Fruit fly (Drosophila melanogaster) whole organism, embryonic: Measurements from ENCODE around the gene CG45218.
A peak's percentile ranks its signal among the peaks of the same experiment; 100 is the strongest.

Experiments used
- Aef1 ChIP-seq: fragments of 200-800 bp; sonication (Bioruptor generic); IDR thresholded peaks from 3 replicates; pipeline ENCODE4 v1.3.6; 2022; ENCODE audit warnings: missing biosample characterization, missing genetic modification characterization
- CG10979 ChIP-seq: fragments of 200-800 bp; sonication (Bioruptor generic); optimal IDR thresholded peaks from 2 replicates; lab custom pipeline; 2018; ENCODE audit warnings: missing biosample characterization, mild to moderate bottlenecking, missing genetic modification characterization, moderate library complexity
- CG11398 ChIP-seq: fragments of 200-800 bp; sonication (Bioruptor generic); optimal IDR thresholded peaks from 2 replicates; lab custom pipeline; 2016; ENCODE audit warnings: missing biosample characterization, missing genetic modification characterization
- CG11504 ChIP-seq: fragments of 200-800 bp; sonication (Bioruptor generic); optimal IDR thresholded peaks from 3 replicates; lab custom pipeline; 2019; ENCODE audit warnings: missing biosample characterization, mild to moderate bottlenecking, missing genetic modification characterization, moderate library complexity
- CG11695 ChIP-seq: fragments of 200-800 bp; sonication (Bioruptor generic); IDR thresholded peaks from 3 replicates; pipeline ENCODE4 v1.3.6; 2022; ENCODE audit warnings: missing biosample characterization, missing genetic modification characterization
- CG14667 ChIP-seq: fragments of 200-800 bp; sonication (Bioruptor generic); IDR thresholded peaks from 2 replicates; pipeline ENCODE4 v1.3.6; 2022; ENCODE audit warnings: missing biosample characterization, missing genetic modification characterization
- CG18262 ChIP-seq: fragments of 200-800 bp; optimal IDR thresholded peaks from 3 replicates; lab custom pipeline; 2019; ENCODE audit warnings: missing biosample characterization, mild to moderate bottlenecking, missing genetic modification characterization, moderate library complexity
- CG2202 ChIP-seq: fragments of 200-800 bp; sonication (Bioruptor generic); optimal IDR thresholded peaks from 2 replicates; lab custom pipeline; 2018; ENCODE audit warnings: missing biosample characterization, mild to moderate bottlenecking, missing genetic modification characterization
- CG2875 ChIP-seq: fragments of 200-800 bp; sonication (Bioruptor generic); optimal IDR thresholded peaks from 2 replicates; lab custom pipeline; 2017; ENCODE audit warnings: missing biosample characterization, mild to moderate bottlenecking, missing genetic modification characterization, missing genetic modification reagents
- CG30403 ChIP-seq: fragments of 200-800 bp; sonication (Bioruptor generic); optimal IDR thresholded peaks from 3 replicates; lab custom pipeline; 2016; ENCODE audit warnings: missing biosample characterization, missing genetic modification characterization
- CG3163 ChIP-seq: fragments of 200-800 bp; sonication (Bioruptor generic); optimal IDR thresholded peaks from 3 replicates; lab custom pipeline; 2016; ENCODE audit warnings: missing biosample characterization, missing genetic modification characterization
- CG32772 ChIP-seq: fragments of 200-800 bp; sonication (Bioruptor generic); IDR thresholded peaks from 2 replicates; pipeline ENCODE4 v1.3.6; 2022; ENCODE audit warnings: missing biosample characterization, missing genetic modification characterization
- CG4282 ChIP-seq: fragments of 200-800 bp; sonication (Bioruptor generic); optimal IDR thresholded peaks from 2 replicates; lab custom pipeline; 2016; ENCODE audit warnings: missing biosample characterization, missing genetic modification characterization
- CG5245 ChIP-seq: fragments of 200-800 bp; sonication (Bioruptor generic); optimal IDR thresholded peaks from 3 replicates; lab custom pipeline; 2016; ENCODE audit warnings: missing biosample characterization, missing genetic modification characterization
- CG8924 ChIP-seq: fragments of 200-800 bp; optimal IDR thresholded peaks from 3 replicates; lab custom pipeline; 2019; ENCODE audit warnings: missing biosample characterization, mild to moderate bottlenecking, missing genetic modification characterization, moderate library complexity
- D ChIP-seq, 2 experiments: fragments of 200-800 bp in 1 of 2; fragments of >200 bp in 1 of 2; sonication (Bioruptor generic) in 1 of 2; optimal IDR thresholded peaks; 2 replicates in 1 of 2; 3 replicates in 1 of 2; lab custom pipeline; 2017; ENCODE audit warnings: mild to moderate bottlenecking in 1 of 2, missing biosample characterization in 1 of 2, missing genetic modification characterization in 1 of 2, missing genetic modification reagents in 1 of 2
- Dip2 ChIP-seq: fragments of 200-800 bp; sonication (Bioruptor generic); IDR thresholded peaks from 2 replicates; pipeline ENCODE4 v1.3.6; 2022; ENCODE audit warnings: missing biosample characterization, missing genetic modification characterization
- Doc2 ChIP-seq: fragments of 200-800 bp; sonication (Bioruptor generic); IDR thresholded peaks from 2 replicates; pipeline ENCODE4 v1.3.6; 2022; ENCODE audit warnings: missing biosample characterization, missing genetic modification characterization
- ERR ChIP-seq: fragments of 200-800 bp; sonication (Bioruptor generic); optimal IDR thresholded peaks from 2 replicates; lab custom pipeline; 2016; ENCODE audit warnings: missing biosample characterization, missing genetic modification characterization
- Hmx ChIP-seq: fragments of 200-800 bp; sonication (Bioruptor generic); optimal IDR thresholded peaks from 2 replicates; lab custom pipeline; 2016; ENCODE audit warnings: missing biosample characterization, missing genetic modification characterization
- Med ChIP-seq: fragments of 200-800 bp; sonication (Bioruptor generic); peaks from one replicate; lab custom pipeline; 2016; ENCODE audit warnings: missing biosample characterization, missing genetic modification characterization, mild to moderate bottlenecking, inconsistent platforms, moderate library complexity
- Myb ChIP-seq: fragments of 200-800 bp; sonication (Bioruptor generic); optimal IDR thresholded peaks from 2 replicates; lab custom pipeline; 2016; ENCODE audit warnings: missing biosample characterization, missing genetic modification characterization
- NK7.1 ChIP-seq: fragments of 200-800 bp; sonication (Bioruptor generic); optimal IDR thresholded peaks from 3 replicates; lab custom pipeline; 2016; ENCODE audit warnings: missing biosample characterization, missing genetic modification characterization
- Nf-YA ChIP-seq: fragments of 200-800 bp; sonication (Bioruptor generic); IDR thresholded peaks from 2 replicates; pipeline ENCODE4 v1.3.6; 2022; ENCODE audit warnings: missing biosample characterization, missing genetic modification characterization
- Nf-YC ChIP-seq: fragments of 200-800 bp; optimal IDR thresholded peaks from 3 replicates; lab custom pipeline; 2019; ENCODE audit warnings: missing biosample characterization, mild to moderate bottlenecking, missing genetic modification characterization, moderate library complexity
- NfI ChIP-seq: fragments of 200-800 bp; sonication (Bioruptor generic); optimal IDR thresholded peaks from 3 replicates; lab custom pipeline; 2018; ENCODE audit warnings: missing biosample characterization, mild to moderate bottlenecking, missing genetic modification characterization, moderate library complexity
- Sin3A ChIP-seq: fragments of >200 bp; optimal IDR thresholded peaks from 2 replicates; lab custom pipeline; 2018
- Stat92E ChIP-seq, 3 experiments: fragments of >200 bp in 2 of 3; fragments of 200-800 bp in 1 of 3; sonication (Bioruptor generic) in 1 of 3; optimal IDR thresholded peaks; 2 replicates each; lab custom pipeline; 2017 to 2019; ENCODE audit warnings: missing biosample characterization in 3 of 3, missing genetic modification characterization in 3 of 3, mild to moderate bottlenecking in 1 of 3, moderate library complexity in 1 of 3
- TFAM ChIP-seq: fragments of 200-800 bp; sonication (Bioruptor generic); optimal IDR thresholded peaks from 2 replicates; lab custom pipeline; 2017; ENCODE audit warnings: missing biosample characterization, missing genetic modification characterization, inconsistent platforms
- abd-A ChIP-seq: fragments of 200-800 bp; sonication (Bioruptor generic); optimal IDR thresholded peaks from 3 replicates; lab custom pipeline; 2019; ENCODE audit warnings: missing biosample characterization, mild to moderate bottlenecking, missing genetic modification characterization, moderate library complexity
- az2 ChIP-seq: fragments of 200-800 bp; sonication (Bioruptor generic); optimal IDR thresholded peaks from 3 replicates; lab custom pipeline; 2016; ENCODE audit warnings: missing biosample characterization, missing genetic modification characterization
- ci ChIP-seq: fragments of 200-800 bp; sonication (Bioruptor generic); IDR thresholded peaks from 3 replicates; pipeline ENCODE4 v1.3.6; 2022; ENCODE audit warnings: missing biosample characterization, missing genetic modification characterization
- dati ChIP-seq: fragments of 200-800 bp; sonication (Bioruptor generic); IDR thresholded peaks from 2 replicates; pipeline ENCODE4 v1.3.6; 2022; ENCODE audit warnings: missing biosample characterization, missing genetic modification characterization
- ems ChIP-seq: fragments of 200-800 bp; sonication (Bioruptor generic); optimal IDR thresholded peaks from 3 replicates; lab custom pipeline; 2016; ENCODE audit warnings: missing biosample characterization, missing genetic modification characterization
- fd96Cb ChIP-seq: fragments of 200-800 bp; sonication (Bioruptor generic); optimal IDR thresholded peaks from 2 replicates; lab custom pipeline; 2018; ENCODE audit warnings: missing biosample characterization, mild to moderate bottlenecking, missing genetic modification characterization, moderate library complexity
- insv ChIP-seq, 2 experiments: fragments of 200-800 bp; sonication (Bioruptor generic); optimal IDR thresholded peaks; 3 replicates each; lab custom pipeline; 2016 to 2018; ENCODE audit warnings: missing biosample characterization in 2 of 2, missing genetic modification characterization in 2 of 2
- jigr1 ChIP-seq: fragments of 200-800 bp; sonication (Bioruptor generic); IDR thresholded peaks from 3 replicates; pipeline ENCODE4 v1.3.6; 2022; ENCODE audit warnings: missing biosample characterization, missing genetic modification characterization
- luna ChIP-seq: fragments of 200-800 bp; sonication (Bioruptor generic); optimal IDR thresholded peaks from 2 replicates; lab custom pipeline; 2016; ENCODE audit warnings: missing biosample characterization, missing genetic modification characterization
- mam ChIP-seq: fragments of 200-800 bp; sonication (Bioruptor generic); optimal IDR thresholded peaks from 3 replicates; lab custom pipeline; 2016; ENCODE audit warnings: missing biosample characterization, missing genetic modification characterization
- org-1 ChIP-seq: fragments of 200-800 bp; sonication (Bioruptor generic); optimal IDR thresholded peaks from 2 replicates; lab custom pipeline; 2017; ENCODE audit warnings: missing biosample characterization, missing genetic modification characterization
- p53 ChIP-seq: fragments of 200-800 bp; sonication (Bioruptor generic); optimal IDR thresholded peaks from 2 replicates; lab custom pipeline; 2016; ENCODE audit warnings: missing biosample characterization, missing genetic modification characterization
- peb ChIP-seq: fragments of 200-800 bp; sonication (Bioruptor generic); IDR thresholded peaks from 2 replicates; pipeline ENCODE4 v1.3.6; 2022; ENCODE audit warnings: missing biosample characterization, missing genetic modification characterization
- pnt ChIP-seq: fragments of 200-800 bp; sonication (Bioruptor generic); optimal IDR thresholded peaks from 3 replicates; lab custom pipeline; 2016; ENCODE audit warnings: missing biosample characterization, missing genetic modification characterization
- pros ChIP-seq: fragments of 200-800 bp; sonication (Bioruptor generic); optimal IDR thresholded peaks from 3 replicates; lab custom pipeline; 2019; ENCODE audit warnings: missing biosample characterization, mild to moderate bottlenecking, missing genetic modification characterization, moderate library complexity
- pzg ChIP-seq: fragments of 200-800 bp; sonication (Bioruptor generic); optimal IDR thresholded peaks from 3 replicates; lab custom pipeline; 2018; ENCODE audit warnings: missing biosample characterization, mild to moderate bottlenecking, missing genetic modification characterization, moderate library complexity
- sens ChIP-seq: fragments of 200-800 bp; sonication (Bioruptor generic); peaks from one replicate; lab custom pipeline; 2016; ENCODE audit warnings: missing biosample characterization, missing genetic modification characterization
- ttk ChIP-seq: fragments of 200-800 bp; sonication (Bioruptor generic); IDR thresholded peaks from 2 replicates; pipeline ENCODE4 v2.1.2; 2022; ENCODE audit warnings: missing biosample characterization, missing genetic modification characterization
- vnd ChIP-seq: fragments of 200-800 bp; sonication (Bioruptor generic); IDR thresholded peaks from 3 replicates; pipeline ENCODE4 v1.3.6; 2022; ENCODE audit warnings: missing biosample characterization, missing genetic modification characterization; ENCODE audit not compliant: partially characterized antibody
- wor ChIP-seq: fragments of 200-800 bp; sonication (Bioruptor generic); IDR thresholded peaks from 2 replicates; pipeline ENCODE4 v1.3.6; 2022; ENCODE audit warnings: missing biosample characterization, missing genetic modification characterization
- zf30C ChIP-seq: fragments of 200-800 bp; sonication (Bioruptor generic); optimal IDR thresholded peaks from 3 replicates; lab custom pipeline; 2018; ENCODE audit warnings: missing biosample characterization, mild to moderate bottlenecking, missing genetic modification characterization

The CG45218 gene

dm6 chr3R:15293005-15293877, 2.6 kb upstream of the CG45218 start (continued):
- TF ChIP-seq NfI = no peak
- TF ChIP-seq az2 = no peak
- no peak for TF ChIP-seq Doc2
- no peak for TF ChIP-seq D (optimal IDR thresholded peaks at IDR 0.05; lab: Kevin White, UChicago)
- TF ChIP-seq D (GFP tag; optimal IDR thresholded peaks at IDR 0.05; lab: Kevin White, UChicago) = no peak
- peak; percentile 81 for TF ChIP-seq Med (GFP tag; lab: Kevin White, UChicago)
- no peak for TF ChIP-seq CG2875 (GFP tag; lab: Kevin White, UChicago)
- TF ChIP-seq CG11504 (tag; lab: Kevin White, UChicago) = no peak
- TF ChIP-seq NK7.1 (GFP tag; lab: Kevin White, UChicago) = no peak
- TF ChIP-seq CG11398 (GFP tag; lab: Kevin White, UChicago) = no peak
- no peak for TF ChIP-seq CG8924
- no peak for TF ChIP-seq wor (GFP tag; lab: Robert Waterston, UW)
- TF ChIP-seq pros (GFP tag; lab: Kevin White, UChicago) = no peak
- no peak for TF ChIP-seq abd-A (tag; lab: Kevin White, UChicago)
- TF ChIP-seq dati (GFP tag; lab: Robert Waterston, UW) = no peak
- no peak for TF ChIP-seq ttk (GFP tag; lab: Robert Waterston, UW)
- no peak for TF ChIP-seq Dip2 (GFP tag; lab: Robert Waterston, UW)
- no peak for TF ChIP-seq zf30C (GFP tag; lab: Kevin White, UChicago)
- TF ChIP-seq CG14667 (GFP tag; lab: Robert Waterston, UW) = no peak
- no peak for TF ChIP-seq CG18262 (tag; lab: Kevin White, UChicago)
- TF ChIP-seq insv (GFP tag; optimal IDR thresholded peaks at IDR 0.05; lab: Kevin White, UChicago) = no peak
- no peak for TF ChIP-seq peb
- TF ChIP-seq Sin3A (lab: Kevin White, UChicago) = no peak
- TF ChIP-seq CG11695 (GFP tag; lab: Robert Waterston, UW) = no peak
- no peak for TF ChIP-seq mam (GFP tag; lab: Kevin White, UChicago)
- TF ChIP-seq Nf-YC (tag; lab: Kevin White, UChicago) = no peak
- TF ChIP-seq CG3163 (GFP tag; lab: Kevin White, UChicago) = no peak
- TF ChIP-seq CG5245 (GFP tag; lab: Kevin White, UChicago) = no peak
- no peak for TF ChIP-seq vnd (GFP tag; lab: Robert Waterston, UW)
- peak; percentile 25 for TF ChIP-seq fd96Cb (tag; lab: Kevin White, UChicago)
- TF ChIP-seq pnt (GFP tag; lab: Kevin White, UChicago) = peak; percentile 25
- TF ChIP-seq Hmx (GFP tag; lab: Kevin White, UChicago) = no peak
- no peak for TF ChIP-seq jigr1 (GFP tag; lab: Robert Waterston, UW)
- TF ChIP-seq ERR (GFP tag; lab: Kevin White, UChicago) = no peak
- TF ChIP-seq sens (GFP tag; lab: Kevin White, UChicago) = peak; percentile 77
- no peak for TF ChIP-seq Aef1 (GFP tag; lab: Robert Waterston, UW)
- peak; percentile 45 for TF ChIP-seq CG30403
- TF ChIP-seq CG32772 (GFP tag; lab: Robert Waterston, UW) = no peak
- peak in 2 of 3 experiments; percentile 8 to 11 for TF ChIP-seq Stat92E (GFP tag; optimal IDR thresholded peaks at IDR 0.05; lab: Kevin White, UChicago)
- peak; percentile 7 for TF ChIP-seq Myb
- no peak for TF ChIP-seq Nf-YA
- TF ChIP-seq pzg (GFP tag; lab: Kevin White, UChicago) = no peak
- TF ChIP-seq org-1 = no peak
- no peak for TF ChIP-seq ems
- no peak for TF ChIP-seq CG2202 (tag; lab: Kevin White, UChicago)
- TF ChIP-seq ci = no peak
- no peak for TF ChIP-seq luna (GFP tag; lab: Kevin White, UChicago)
- no peak for TF ChIP-seq TFAM (GFP tag; lab: Kevin White, UChicago)
- peak; percentile 25 for TF ChIP-seq CG10979
- TF ChIP-seq p53 (GFP tag; lab: Kevin White, UChicago) = no peak
- TF ChIP-seq CG4282 (GFP tag; lab: Kevin White, UChicago) = no peak
